Worm (Caenorhabditis elegans) whole organism, L4/young adult: ENCODE measurements around the gene C06B8.2.

ENCODE experiments used
- dao-5 ChIP-seq: sonication (generic microtip); optimal IDR thresholded peaks from 2 replicates; lab custom pipeline; 2016; ENCODE audit warnings: missing genotype, missing genetic modification characterization, moderate library complexity, missing compliant biosample characterization
- him-1 ChIP-seq: sonication (generic microtip); optimal IDR thresholded peaks from 2 replicates; lab custom pipeline; 2016; ENCODE audit warnings: missing genotype, missing genetic modification reagents, missing genetic modification characterization, missing compliant biosample characterization

DNA sequence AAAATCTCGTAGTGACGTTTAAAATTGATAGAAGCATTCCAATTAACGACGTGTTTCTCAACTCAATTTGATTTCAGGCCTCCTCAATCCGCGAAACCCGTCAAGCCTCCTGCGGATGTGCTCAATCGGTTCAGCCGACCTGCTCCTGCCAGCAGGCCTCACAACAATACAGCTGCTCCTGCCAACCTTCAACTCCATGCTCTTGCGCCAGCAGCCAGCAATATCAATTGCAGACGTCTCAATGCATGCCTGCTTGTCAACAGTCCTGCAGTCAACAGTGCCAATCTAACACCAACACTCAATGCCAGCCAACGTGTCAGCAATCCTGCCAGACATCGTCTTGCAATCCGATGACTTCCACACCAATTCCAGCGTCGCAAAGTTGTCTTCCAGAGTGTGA lies 12.5 kb downstream of the C06B8.2 start:
- TF ChIP-seq him-1 (tag; lab: Kevin White, UChicago) (no peak), dao-5 (tag; lab: Kevin White, UChicago) (no peak)
